Worm (Caenorhabditis elegans) whole organism, L4/young adult: ENCODE data around the gene acc-1.

Experiments used
- dao-5 ChIP-seq: sonication (generic microtip); optimal IDR thresholded peaks from 2 replicates; lab custom pipeline; 2016; ENCODE audit warnings: missing genotype, missing genetic modification characterization, moderate library complexity, missing compliant biosample characterization
- him-1 ChIP-seq: sonication (generic microtip); optimal IDR thresholded peaks from 2 replicates; lab custom pipeline; 2016; ENCODE audit warnings: missing genotype, missing genetic modification reagents, missing genetic modification characterization, missing compliant biosample characterization

- TF ChIP-seq him-1 (no peak), dao-5 (no peak)
Observed at ce11 chrIV:9673206-9673605, 15.4 kb downstream of the acc-1 start.
